Fruit fly (Drosophila melanogaster) whole organism, prepupa: ENCODE measurements around the gene CG7785.

ENCODE experiments used
- CG10631 ChIP-seq: fragments of 200-800 bp; sonication (Bioruptor generic); optimal IDR thresholded peaks from 2 replicates; lab custom pipeline; 2016; ENCODE audit warnings: missing biosample characterization, missing genetic modification characterization
- CG10669 ChIP-seq: fragments of 200-800 bp; sonication (Bioruptor generic); optimal IDR thresholded peaks from 3 replicates; lab custom pipeline; 2018; ENCODE audit warnings: missing biosample characterization, mild to moderate bottlenecking, missing genetic modification characterization, moderate library complexity
- CG3032 ChIP-seq: fragments of 200-800 bp; optimal IDR thresholded peaks from 2 replicates; lab custom pipeline; 2019; ENCODE audit warnings: missing biosample characterization, mild to moderate bottlenecking, missing genetic modification characterization, moderate library complexity
- CG32006 ChIP-seq: fragments of 200-800 bp; sonication (Bioruptor generic); optimal IDR thresholded peaks from 3 replicates; lab custom pipeline; 2017; ENCODE audit warnings: missing biosample characterization, mild to moderate bottlenecking, missing genetic modification characterization
- CG3919 ChIP-seq: fragments of 200-800 bp; sonication (Bioruptor generic); optimal IDR thresholded peaks from 3 replicates; lab custom pipeline; 2016; ENCODE audit warnings: missing biosample characterization, missing genetic modification characterization
- CG8319 ChIP-seq: fragments of 200-800 bp; sonication (Bioruptor generic); optimal IDR thresholded peaks from 3 replicates; lab custom pipeline; 2016; ENCODE audit warnings: missing biosample characterization, missing genetic modification characterization
- Gug ChIP-seq: fragments of 200-800 bp; sonication (Bioruptor generic); IDR thresholded peaks from 2 replicates; pipeline ENCODE4 v1.3.6; 2022; ENCODE audit warnings: missing biosample characterization, missing genetic modification characterization
- OdsH ChIP-seq: fragments of 200-800 bp; sonication (Bioruptor generic); optimal IDR thresholded peaks from 3 replicates; lab custom pipeline; 2016; ENCODE audit warnings: missing biosample characterization, missing genetic modification characterization
- Sox15 ChIP-seq: fragments of 200-800 bp; sonication (Bioruptor generic); optimal IDR thresholded peaks from 3 replicates; lab custom pipeline; 2016; ENCODE audit warnings: missing biosample characterization, missing genetic modification characterization
- achi ChIP-seq: fragments of 200-800 bp; sonication (Bioruptor generic); optimal IDR thresholded peaks from 3 replicates; lab custom pipeline; 2016; ENCODE audit warnings: missing biosample characterization, missing genetic modification characterization
- cyc ChIP-seq: fragments of 200-800 bp; sonication (Bioruptor generic); optimal IDR thresholded peaks from 3 replicates; lab custom pipeline; 2016; ENCODE audit warnings: missing biosample characterization, missing genetic modification characterization
- fkh ChIP-seq: fragments of 200-800 bp; sonication (Bioruptor generic); optimal IDR thresholded peaks from 3 replicates; lab custom pipeline; 2017; ENCODE audit warnings: missing biosample characterization, mild to moderate bottlenecking, missing genetic modification characterization, moderate library complexity
- pdm3 ChIP-seq: fragments of 200-800 bp; sonication (Bioruptor generic); optimal IDR thresholded peaks from 3 replicates; lab custom pipeline; 2016; ENCODE audit warnings: missing biosample characterization, missing genetic modification characterization

DNA sequence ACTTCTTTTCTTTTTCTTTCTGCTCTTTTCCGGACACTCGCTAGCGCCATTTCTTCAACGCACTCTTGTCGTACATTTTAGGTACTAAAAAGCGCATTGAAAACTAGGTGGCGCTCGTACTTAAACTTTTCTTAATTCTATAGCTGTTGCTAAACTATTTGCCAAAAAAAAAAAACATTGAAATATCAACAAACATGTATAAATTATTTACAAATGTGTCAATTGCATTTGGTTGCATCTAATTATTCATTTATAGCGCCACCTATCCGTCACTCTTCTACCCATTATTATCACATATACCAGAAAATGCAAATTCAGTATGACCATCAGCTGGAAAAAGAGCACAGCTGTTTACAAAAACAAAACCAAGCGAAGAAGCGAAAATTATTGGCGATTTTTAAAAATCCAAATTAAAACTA lies at the start of gene CG7785:
- TF ChIP-seq CG3032 (tag; lab: Kevin White, UChicago) (peak; percentile 26), achi (peak; percentile 22), Gug (no peak), cyc (peak; percentile 59), CG32006 (GFP tag; lab: Kevin White, UChicago) (peak; percentile 3), CG10631 (no peak), CG3919 (GFP tag; lab: Kevin White, UChicago) (peak; percentile 34), OdsH (GFP tag; lab: Kevin White, UChicago) (peak; percentile 36), CG10669 (no peak), Sox15 (no peak), CG8319 (no peak), pdm3 (GFP tag; lab: Kevin White, UChicago) (peak; percentile 30), fkh (GFP tag; lab: Kevin White, UChicago) (no peak)
